Fruit fly (Drosophila melanogaster) Kc167 (cell line): ENCODE data around the gene CG17124.

ENCODE experiments used
- Myc ChIP-seq: fragments of >200 bp; optimal IDR thresholded peaks from 2 replicates; lab custom pipeline; 2017; ENCODE audit warnings: missing external identifiers
- Sin3A ChIP-seq: fragments of >200 bp; optimal IDR thresholded peaks from 2 replicates; lab custom pipeline; 2018; ENCODE audit warnings: missing external identifiers
- insv ChIP-seq: fragments of >200 bp; optimal IDR thresholded peaks from 3 replicates; lab custom pipeline; 2018; ENCODE audit warnings: missing external identifiers
- psq ChIP-seq: fragments of >200 bp; optimal IDR thresholded peaks from 2 replicates; lab custom pipeline; 2017; ENCODE audit warnings: missing external identifiers
- ttk ChIP-seq: sonication (Bioruptor generic); optimal IDR thresholded peaks from 2 replicates; lab custom pipeline; 2017; ENCODE audit warnings: missing external identifiers

- TF ChIP-seq insv: no peak
- TF ChIP-seq ttk (lab: Kevin White, UChicago): no peak
- TF ChIP-seq psq (lab: Kevin White, UChicago): no peak
- no peak for TF ChIP-seq Myc (lab: Kevin White, UChicago)
- no peak for TF ChIP-seq Sin3A (lab: Kevin White, UChicago)
These were observed 1.0 kb upstream of the CG17124 start for dm6 chr2L:10757038-10757685.
